Worm (Caenorhabditis elegans) whole organism, young adult: Measurements from ENCODE around the gene pho-12.

Experiments
- B0261.1 ChIP-seq: sonication (generic microtip); optimal IDR thresholded peaks from 2 replicates; lab custom pipeline; 2016; ENCODE audit warnings: mild to moderate bottlenecking, missing genetic modification characterization, moderate library complexity, missing compliant biosample characterization
- F23B12.7 ChIP-seq: sonication (generic microtip); optimal IDR thresholded peaks from 2 replicates; lab custom pipeline; 2017; ENCODE audit warnings: missing genetic modification characterization, mild to moderate bottlenecking, missing compliant biosample characterization, antibody characterized with exemption, moderate library complexity; ENCODE audit not compliant: insufficient read depth
- F33H1.4 ChIP-seq: fragments of 200-800 bp; sonication (Bioruptor generic); IDR thresholded peaks from 2 replicates; pipeline ENCODE4 v1.3.6; 2022; ENCODE audit warnings: missing genetic modification reagents, missing genetic modification characterization, missing compliant biosample characterization
- F37B4.10 ChIP-seq: fragments of 200-800 bp; sonication (Bioruptor generic); IDR thresholded peaks from 2 replicates; pipeline ENCODE4 v1.3.6; 2022; ENCODE audit warnings: missing genetic modification characterization, missing compliant biosample characterization
- F52B5.7 ChIP-seq: sonication (generic microtip); optimal IDR thresholded peaks from 2 replicates; lab custom pipeline; 2016; ENCODE audit warnings: mild to moderate bottlenecking, missing genetic modification characterization, missing compliant biosample characterization
- F55B11.4 ChIP-seq: sonication (generic microtip); optimal IDR thresholded peaks from 2 replicates; lab custom pipeline; 2016; ENCODE audit warnings: missing compliant biosample characterization, missing genetic modification characterization, borderline replicate concordance; ENCODE audit not compliant: insufficient read depth
- F57C9.4 ChIP-seq: sonication (generic microtip); optimal IDR thresholded peaks from 2 replicates; lab custom pipeline; 2017; ENCODE audit warnings: mild to moderate bottlenecking, missing genetic modification characterization, missing compliant biosample characterization
- K11D2.4 ChIP-seq: fragments of 200-800 bp; sonication (Bioruptor generic); IDR thresholded peaks from 2 replicates; pipeline ENCODE4 v1.3.6; 2022; ENCODE audit warnings: missing genetic modification reagents, missing genetic modification characterization, missing compliant biosample characterization
- Y53F4B.3 ChIP-seq: fragments of 200-800 bp; sonication (Bioruptor generic); IDR thresholded peaks from 2 replicates; pipeline ENCODE4 v1.3.6; 2022; ENCODE audit warnings: missing genetic modification reagents, missing genetic modification characterization, missing compliant biosample characterization
- Y67H2A.10 ChIP-seq: fragments of 200-800 bp; sonication (Bioruptor generic); conservative IDR thresholded peaks from 2 replicates; pipeline ENCODE4 v1.3.6; 2022; ENCODE audit warnings: missing genetic modification reagents, missing genetic modification characterization, missing compliant biosample characterization
- akir-1 ChIP-seq: fragments of 200-800 bp; sonication (Bioruptor generic); optimal IDR thresholded peaks from 2 replicates; lab custom pipeline; 2018; ENCODE audit warnings: mild to moderate bottlenecking, missing genetic modification characterization, moderate library complexity, missing compliant biosample characterization
- ama-1 ChIP-seq, 3 experiments: fragments of 150-350 bp in 1 of 3; sonication (generic microtip) in 2 of 3; optimal IDR thresholded peaks; 2 replicates each; lab custom pipeline; 2014 to 2018; ENCODE audit warnings: missing biosample characterization in 2 of 3, missing genetic modification characterization in 2 of 3, missing genetic modification reagents in 2 of 3
- attf-5 ChIP-seq: fragments of 200-800 bp; sonication (Bioruptor generic); optimal IDR thresholded peaks from 2 replicates; lab custom pipeline; 2018; ENCODE audit warnings: mild to moderate bottlenecking, missing genetic modification characterization, missing compliant biosample characterization
- bed-1 ChIP-seq: fragments of 200-800 bp; sonication (Bioruptor generic); IDR thresholded peaks from 2 replicates; pipeline ENCODE4 v1.3.6; 2022; ENCODE audit warnings: missing genetic modification reagents, missing genetic modification characterization, missing compliant biosample characterization
- ccch-3 ChIP-seq: fragments of 200-800 bp; sonication (Bioruptor generic); optimal IDR thresholded peaks from 2 replicates; lab custom pipeline; 2018; ENCODE audit warnings: mild to moderate bottlenecking, missing genetic modification characterization, missing compliant biosample characterization
- cebp-2 ChIP-seq: fragments of 200-800 bp; sonication (Bioruptor generic); IDR thresholded peaks from 2 replicates; pipeline ENCODE4 v1.3.6; 2022; ENCODE audit warnings: missing genetic modification characterization, missing compliant biosample characterization
- ceh-27 ChIP-seq: fragments of 200-800 bp; sonication (Bioruptor generic); optimal IDR thresholded peaks from 2 replicates; lab custom pipeline; 2018; ENCODE audit warnings: mild to moderate bottlenecking, missing genetic modification characterization, moderate library complexity, missing compliant biosample characterization
- ceh-58 ChIP-seq: fragments of 200-800 bp; sonication (Bioruptor generic); IDR thresholded peaks from 2 replicates; pipeline ENCODE4 v1.3.6; 2022; ENCODE audit warnings: missing genetic modification characterization, missing compliant biosample characterization
- ceh-79 ChIP-seq: sonication (generic microtip); optimal IDR thresholded peaks from 2 replicates; lab custom pipeline; 2017; ENCODE audit warnings: mild to moderate bottlenecking, missing genetic modification characterization, missing compliant biosample characterization
- egl-44 ChIP-seq: fragments of 200-800 bp; sonication (Bioruptor generic); IDR thresholded peaks from 2 replicates; pipeline ENCODE4 v1.3.6; 2022; ENCODE audit warnings: missing genetic modification reagents, missing genetic modification characterization, missing compliant biosample characterization
- egrh-3 ChIP-seq: fragments of 200-800 bp; sonication (Bioruptor generic); IDR thresholded peaks from 2 replicates; pipeline ENCODE4 v1.3.6; 2022; ENCODE audit warnings: missing genetic modification reagents, missing genetic modification characterization, missing compliant biosample characterization
- ekl-4 ChIP-seq: fragments of 200-800 bp; sonication (Bioruptor generic); IDR thresholded peaks from 2 replicates; pipeline ENCODE4 v1.3.6; 2022; ENCODE audit warnings: missing genetic modification reagents, missing genetic modification characterization, missing compliant biosample characterization
- gei-17 ChIP-seq: fragments of 200-800 bp; sonication (Bioruptor generic); optimal IDR thresholded peaks from 2 replicates; lab custom pipeline; 2018; ENCODE audit warnings: mild to moderate bottlenecking, missing genetic modification characterization, missing compliant biosample characterization
- him-1 ChIP-seq: sonication (generic microtip); optimal IDR thresholded peaks from 2 replicates; lab custom pipeline; 2016; ENCODE audit warnings: missing genotype, missing genetic modification reagents, missing genetic modification characterization, missing compliant biosample characterization
- hlh-12 ChIP-seq: sonication (generic microtip); optimal IDR thresholded peaks from 2 replicates; lab custom pipeline; 2016; ENCODE audit warnings: missing genetic modification characterization, missing compliant biosample characterization
- hsf-1 ChIP-seq: fragments of 200-800 bp; sonication (Bioruptor generic); IDR thresholded peaks from 2 replicates; pipeline ENCODE4 v1.3.6; 2022; ENCODE audit warnings: missing genetic modification reagents, missing genetic modification characterization, missing compliant biosample characterization
- lin-35 ChIP-seq, 3 experiments: fragments of 150-350 bp in 2 of 3; sonication (generic microtip) in 1 of 3; optimal IDR thresholded peaks; 2 replicates each; lab custom pipeline; 2014 to 2018; ENCODE audit warnings: missing biosample characterization in 3 of 3, missing genetic modification characterization in 3 of 3, missing genetic modification reagents in 3 of 3
- lsl-1 ChIP-seq: fragments of 200-800 bp; sonication (Bioruptor generic); optimal IDR thresholded peaks from 2 replicates; lab custom pipeline; 2018; ENCODE audit warnings: mild to moderate bottlenecking, missing genetic modification characterization, moderate library complexity, missing compliant biosample characterization
- lsy-27 ChIP-seq: sonication (generic microtip); optimal IDR thresholded peaks from 2 replicates; lab custom pipeline; 2017; ENCODE audit warnings: missing genetic modification characterization, mild to moderate bottlenecking, missing compliant biosample characterization, antibody characterized with exemption, missing genotype, borderline replicate concordance; ENCODE audit not compliant: insufficient read depth
- madf-3 ChIP-seq: fragments of 200-800 bp; sonication (Bioruptor generic); IDR thresholded peaks from 2 replicates; pipeline ENCODE4 v1.3.6; 2022; ENCODE audit warnings: missing genetic modification reagents, missing genetic modification characterization, missing compliant biosample characterization
- madf-6 ChIP-seq: fragments of 200-800 bp; sonication (Bioruptor generic); IDR thresholded peaks from 2 replicates; pipeline ENCODE4 v1.3.6; 2022; ENCODE audit warnings: missing genetic modification reagents, missing genetic modification characterization, missing compliant biosample characterization
- mcd-1 ChIP-seq: fragments of 200-800 bp; sonication (Bioruptor generic); IDR thresholded peaks from 2 replicates; pipeline ENCODE4 v1.3.6; 2022; ENCODE audit warnings: missing genetic modification reagents, missing genetic modification characterization, missing compliant biosample characterization
- mel-28 ChIP-seq: sonication (generic microtip); optimal IDR thresholded peaks from 2 replicates; lab custom pipeline; 2016; ENCODE audit warnings: borderline replicate concordance, mild to moderate bottlenecking, missing genetic modification characterization, missing compliant biosample characterization
- mxl-1 ChIP-seq: sonication (generic microtip); optimal IDR thresholded peaks from 2 replicates; lab custom pipeline; 2016; ENCODE audit warnings: missing genetic modification characterization, missing compliant biosample characterization
- nhr-80 ChIP-seq: sonication (generic microtip); optimal IDR thresholded peaks from 2 replicates; lab custom pipeline; 2016; ENCODE audit warnings: missing genetic modification characterization, missing compliant biosample characterization
- pha-4 ChIP-seq: fragments of 150-350 bp; sonication (generic microtip); optimal IDR thresholded peaks from 2 replicates; lab custom pipeline; 2014; ENCODE audit warnings: missing biosample characterization, missing genetic modification reagents, missing genetic modification characterization
- rec-8 ChIP-seq, 2 experiments: sonication (generic microtip); optimal IDR thresholded peaks; 2 replicates each; lab custom pipeline; 2016; ENCODE audit warnings: mild to moderate bottlenecking in 2 of 2, missing genetic modification characterization in 2 of 2, missing genetic modification reagents in 2 of 2, missing genotype in 2 of 2, missing biosample characterization in 1 of 2, missing compliant biosample characterization in 1 of 2, moderate library complexity in 1 of 2
- rpc-1 ChIP-seq, 2 experiments: fragments of 150-350 bp in 1 of 2; sonication (generic microtip) in 1 of 2; optimal IDR thresholded peaks; 2 replicates each; lab custom pipeline; 2014 to 2018; ENCODE audit warnings: missing biosample characterization in 1 of 2, missing genetic modification characterization in 1 of 2, missing genetic modification reagents in 1 of 2, missing genotype in 1 of 2
- sdz-38 ChIP-seq: sonication (generic microtip); optimal IDR thresholded peaks from 2 replicates; lab custom pipeline; 2016; ENCODE audit warnings: missing genotype, missing genetic modification characterization, missing compliant biosample characterization
- sea-2 ChIP-seq: fragments of 200-800 bp; sonication (Bioruptor generic); IDR thresholded peaks from 2 replicates; pipeline ENCODE4 v1.3.6; 2022; ENCODE audit warnings: missing genetic modification characterization, missing compliant biosample characterization
- sptf-2 ChIP-seq: fragments of 200-800 bp; sonication (Bioruptor generic); optimal IDR thresholded peaks from 2 replicates; lab custom pipeline; 2018; ENCODE audit warnings: mild to moderate bottlenecking, missing genetic modification characterization, missing compliant biosample characterization
- tbx-9 ChIP-seq: sonication (generic microtip); optimal IDR thresholded peaks from 2 replicates; lab custom pipeline; 2016; ENCODE audit warnings: borderline replicate concordance, missing genetic modification characterization, inconsistent platforms, missing compliant biosample characterization
- tlf-1 ChIP-seq: fragments of 200-800 bp; sonication (Bioruptor generic); optimal IDR thresholded peaks from 2 replicates; lab custom pipeline; 2018; ENCODE audit warnings: mild to moderate bottlenecking, missing genetic modification characterization, missing compliant biosample characterization
- zfh-2 ChIP-seq: fragments of 200-800 bp; sonication (Bioruptor generic); conservative IDR thresholded peaks from 2 replicates; pipeline ENCODE4 v1.3.6; 2022; ENCODE audit warnings: missing genetic modification reagents, missing genetic modification characterization, missing compliant biosample characterization
- ztf-18 ChIP-seq: sonication (generic microtip); optimal IDR thresholded peaks from 2 replicates; lab custom pipeline; 2016; ENCODE audit warnings: missing genotype, mild to moderate bottlenecking, missing genetic modification characterization, missing compliant biosample characterization
- ztf-28 ChIP-seq: fragments of 200-800 bp; sonication (Bioruptor generic); IDR thresholded peaks from 2 replicates; pipeline ENCODE4 v1.3.6; 2022; ENCODE audit warnings: missing genetic modification reagents, missing genetic modification characterization, missing compliant biosample characterization
- ztf-6 ChIP-seq: fragments of 200-800 bp; sonication (Bioruptor generic); IDR thresholded peaks from 2 replicates; pipeline ENCODE4 v1.3.6; 2022; ENCODE audit warnings: missing genetic modification reagents, missing genetic modification characterization, missing compliant biosample characterization

The pho-12 gene

ce11 chrII:5032669-5033068 lies 27.9 kb downstream of the pho-12 start (continued):
- peak; percentile 60 for TF ChIP-seq mxl-1 (tag; lab: Kevin White, UChicago)
- TF ChIP-seq sdz-38 (tag; lab: Kevin White, UChicago) = no peak
- TF ChIP-seq F55B11.4 (tag; lab: Kevin White, UChicago) = no peak
- TF ChIP-seq pha-4 (tag; lab: Kevin White, UChicago) = no peak
- peak; percentile 67 for TF ChIP-seq attf-5 (GFP tag; lab: Kevin White, UChicago)
- TF ChIP-seq hlh-12 (tag; lab: Kevin White, UChicago) = no peak
- TF ChIP-seq Y67H2A.10 (GFP tag; lab: Robert Waterston, UW) = no peak
- no peak for TF ChIP-seq ama-1 (optimal IDR thresholded peaks at IDR 0.05; lab: Kevin White, UChicago)
- peak; percentile 59 to 60 for TF ChIP-seq ama-1 (GFP tag; optimal IDR thresholded peaks at IDR 0.05; lab: Kevin White, UChicago)
- TF ChIP-seq ekl-4 = peak; percentile 63; the same call in 1 of the 2 replicates
- peak; percentile 60 for TF ChIP-seq lsl-1 (GFP tag; lab: Kevin White, UChicago)
- TF ChIP-seq gei-17 (GFP tag; lab: Kevin White, UChicago) = no peak
- no peak for TF ChIP-seq F57C9.4 (tag; lab: Kevin White, UChicago)
- peak; percentile 48 for TF ChIP-seq akir-1 (GFP tag; lab: Kevin White, UChicago)
- peak; percentile 67 for TF ChIP-seq mcd-1 (GFP tag; lab: Robert Waterston, UW)
- TF ChIP-seq ztf-28 (GFP tag; lab: Robert Waterston, UW) = 0 out of 2 replicates have a peak, but pooled peaks have one; percentile 14
- TF ChIP-seq him-1 = peak; percentile 38
- peak in 1 of 3 experiments; percentile 48 for TF ChIP-seq lin-35 (GFP tag; optimal IDR thresholded peaks at IDR 0.05; lab: Kevin White, UChicago)
- TF ChIP-seq F23B12.7 (tag; lab: Kevin White, UChicago) = peak; percentile 67
- no peak for TF ChIP-seq ccch-3 (GFP tag; lab: Kevin White, UChicago)
- TF ChIP-seq sea-2 (GFP tag; lab: Robert Waterston, UW) = no peak
- no peak for TF ChIP-seq tbx-9
- peak; percentile 24 for TF ChIP-seq nhr-80
- peak in 1 of 2 experiments; percentile 77 for TF ChIP-seq rec-8 (tag; optimal IDR thresholded peaks at IDR 0.05; lab: Kevin White, UChicago)
- peak; percentile 55 for TF ChIP-seq ztf-18 (tag; lab: Kevin White, UChicago)
- TF ChIP-seq Y53F4B.3 (GFP tag; lab: Robert Waterston, UW) = no peak; the same call in 1 of the 2 replicates
- peak; percentile 93 for TF ChIP-seq B0261.1
- TF ChIP-seq madf-6 (GFP tag; lab: Robert Waterston, UW) = peak; percentile 77
- TF ChIP-seq ceh-58 (GFP tag; lab: Robert Waterston, UW) = peak; percentile 69; the same call in 1 of the 2 replicates
- peak; percentile 33 for TF ChIP-seq ceh-79 (tag; lab: Kevin White, UChicago)
- TF ChIP-seq tlf-1 (GFP tag; lab: Kevin White, UChicago) = peak; percentile 14
- TF ChIP-seq zfh-2 (GFP tag; lab: Robert Waterston, UW) = no peak; the same call in 1 of the 2 replicates
- TF ChIP-seq madf-3 (GFP tag; lab: Robert Waterston, UW) = no peak
- TF ChIP-seq ceh-27 = peak; percentile 54
- peak; percentile 87 for TF ChIP-seq rpc-1 (optimal IDR thresholded peaks at IDR 0.05; lab: Kevin White, UChicago)
- TF ChIP-seq rpc-1 (tag; optimal IDR thresholded peaks at IDR 0.05; lab: Kevin White, UChicago) = peak; percentile 83
- peak; percentile 30 for TF ChIP-seq sptf-2 (GFP tag; lab: Kevin White, UChicago)
- peak; percentile 68 for TF ChIP-seq lsy-27 (tag; lab: Kevin White, UChicago)
- peak; percentile 79; the same call in 1 of the 2 replicates for TF ChIP-seq egl-44 (GFP tag; lab: Robert Waterston, UW)
- no peak for TF ChIP-seq mel-28 (tag; lab: Kevin White, UChicago)
- TF ChIP-seq hsf-1 (GFP tag; lab: Robert Waterston, UW) = 0 out of 2 replicates have a peak, but pooled peaks have one; percentile 49
- TF ChIP-seq egrh-3 = peak; percentile 39; the same call in 1 of the 2 replicates
- TF ChIP-seq F52B5.7 (tag; lab: Kevin White, UChicago) = peak; percentile 70
- TF ChIP-seq ztf-6 = 0 out of 2 replicates have a peak, but pooled peaks have one; percentile 71
- no peak for TF ChIP-seq K11D2.4 (GFP tag; lab: Robert Waterston, UW)
- TF ChIP-seq bed-1 (GFP tag; lab: Robert Waterston, UW) = no peak
- TF ChIP-seq F37B4.10 (GFP tag; lab: Robert Waterston, UW) = 0 out of 2 replicates have a peak, but pooled peaks have one; percentile 78
- peak; percentile 60 for TF ChIP-seq F33H1.4 (GFP tag; lab: Robert Waterston, UW)
- peak; percentile 89 for TF ChIP-seq cebp-2 (GFP tag; lab: Robert Waterston, UW)
